Fruit fly (Drosophila melanogaster) whole organism, larva: ENCODE results near the gene obst-E.
A peak's percentile ranks its signal among the peaks of the same experiment; 100 is the strongest.

Source experiments
- noc ChIP-seq: fragments of 200-800 bp; sonication (Bioruptor generic); optimal IDR thresholded peaks from 3 replicates; lab custom pipeline; 2019; ENCODE audit warnings: missing biosample characterization, mild to moderate bottlenecking, missing genetic modification characterization, moderate library complexity

Gene obst-E

dm6 chr2L:5724521-5725023 is 41.4 kb downstream of the obst-E start, which contains the start of gene CG11030:
CG11030 (plus strand) TSS chr2L:5724656.
- TF ChIP-seq noc = no peak

DNA sequence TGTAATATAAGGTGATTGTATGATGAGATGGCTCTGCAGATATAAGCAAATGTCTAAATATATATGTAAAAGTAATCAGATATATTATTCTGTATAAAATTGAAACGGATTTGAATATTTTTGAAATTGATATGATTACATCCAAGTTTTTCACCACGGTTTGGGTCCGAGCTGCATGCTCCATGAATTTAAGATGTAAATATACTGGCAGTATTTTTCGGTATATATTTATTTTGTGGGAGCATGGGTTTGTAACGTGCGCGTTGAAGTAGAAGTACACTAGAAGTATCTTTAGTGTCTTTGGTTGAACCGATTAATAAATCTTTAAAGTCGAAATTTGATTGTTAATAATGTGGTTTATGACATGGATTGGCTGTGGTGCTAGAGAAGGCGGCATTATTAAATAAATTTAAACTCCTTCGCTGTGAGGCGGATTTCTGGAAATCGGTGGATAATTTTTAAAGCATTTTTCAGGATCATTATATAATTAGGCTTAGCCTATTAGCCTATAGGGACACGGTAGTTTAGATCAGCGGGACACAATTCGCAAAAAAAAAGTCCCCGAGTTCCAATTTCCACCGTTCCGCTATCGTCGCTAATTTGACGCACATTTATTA is 42.0 kb downstream of the obst-E start:
- TF ChIP-seq noc = no peak

DNA sequence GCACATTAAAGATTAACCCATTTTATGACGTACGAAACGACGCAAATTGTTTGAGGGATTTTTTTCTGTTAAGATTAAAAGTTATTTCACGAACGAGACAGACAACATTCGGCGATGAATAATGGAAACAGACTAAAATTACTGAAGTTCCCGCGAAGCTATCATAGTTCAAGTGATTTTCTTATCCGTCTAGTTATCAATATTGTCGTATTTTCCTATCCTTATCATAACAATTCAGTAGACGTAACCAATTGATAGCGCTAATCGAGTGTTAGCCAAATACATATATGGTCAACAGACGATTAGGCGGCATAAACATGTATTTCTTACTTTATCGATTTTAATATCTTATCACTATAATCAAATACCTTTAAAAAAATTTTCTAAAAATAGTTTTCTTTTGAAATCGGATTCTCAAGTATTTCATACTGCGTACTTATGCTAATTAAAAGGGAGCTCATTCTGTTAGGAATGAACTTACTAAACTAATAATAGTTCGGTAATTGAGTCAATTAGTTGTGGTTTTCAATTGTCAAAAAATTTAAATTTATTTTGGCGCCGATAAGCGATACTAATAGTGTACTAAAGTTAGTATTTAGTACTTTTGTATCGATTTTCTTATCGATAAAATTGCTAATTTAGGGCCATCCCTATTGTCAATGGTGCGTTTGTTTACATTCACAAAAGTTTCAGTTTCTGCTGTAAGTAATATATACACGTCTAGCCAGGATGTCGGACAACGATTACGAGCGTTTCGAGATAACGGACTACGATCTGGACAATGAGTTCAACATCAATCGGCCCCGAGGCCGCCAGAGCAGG is 45.3 kb downstream of the obst-E start, which contains the start of the genes CG11149 and sip1:
TSS of gene CG11149 (minus strand) at position 493 of the 822 bp plus-strand sequence.
TSS of gene sip1 (plus strand) at position 645 of the 822 bp plus-strand sequence.
- TF ChIP-seq noc = peak; percentile 80

dm6 chr2L:5716580-5716979 is 49.4 kb downstream of the obst-E start, which contains the start of the genes CG14007 and CG34011:
CG14007 (minus strand) TSS chr2L:5716680.
CG34011 (plus strand) TSS chr2L:5716701.
- TF ChIP-seq noc = no peak
